Fruit fly (Drosophila melanogaster) whole organism, prepupa: ENCODE results near the gene Cyp28d1.

Source experiments
- CG10631 ChIP-seq: fragments of 200-800 bp; sonication (Bioruptor generic); optimal IDR thresholded peaks from 2 replicates; lab custom pipeline; 2016; ENCODE audit warnings: missing biosample characterization, missing genetic modification characterization
- CG10669 ChIP-seq: fragments of 200-800 bp; sonication (Bioruptor generic); optimal IDR thresholded peaks from 3 replicates; lab custom pipeline; 2018; ENCODE audit warnings: missing biosample characterization, mild to moderate bottlenecking, missing genetic modification characterization, moderate library complexity
- CG11294 ChIP-seq: fragments of 200-800 bp; sonication (Bioruptor generic); IDR thresholded peaks from 2 replicates; pipeline ENCODE4 v1.3.6; 2022; ENCODE audit warnings: missing biosample characterization, missing genetic modification characterization
- CG11902 ChIP-seq: fragments of 200-800 bp; sonication (Bioruptor generic); optimal IDR thresholded peaks from 3 replicates; lab custom pipeline; 2016; ENCODE audit warnings: missing biosample characterization, missing genetic modification characterization
- CG15336 ChIP-seq: fragments of 200-800 bp; sonication (Bioruptor generic); IDR thresholded peaks from 2 replicates; pipeline ENCODE4 v1.3.6; 2022; ENCODE audit warnings: missing biosample characterization, missing genetic modification characterization
- CG1621 ChIP-seq: fragments of 200-800 bp; sonication (Bioruptor generic); optimal IDR thresholded peaks from 3 replicates; lab custom pipeline; 2018; ENCODE audit warnings: missing biosample characterization, mild to moderate bottlenecking, missing genetic modification characterization
- CG16779 ChIP-seq: fragments of 200-800 bp; sonication (Bioruptor generic); optimal IDR thresholded peaks from 3 replicates; lab custom pipeline; 2017; ENCODE audit warnings: missing biosample characterization, mild to moderate bottlenecking, missing genetic modification characterization
- CG3032 ChIP-seq: fragments of 200-800 bp; optimal IDR thresholded peaks from 2 replicates; lab custom pipeline; 2019; ENCODE audit warnings: missing biosample characterization, mild to moderate bottlenecking, missing genetic modification characterization, moderate library complexity
- CG31627 ChIP-seq: fragments of 200-800 bp; sonication (Bioruptor generic); optimal IDR thresholded peaks from 3 replicates; lab custom pipeline; 2016; ENCODE audit warnings: missing biosample characterization, missing genetic modification characterization
- CG32006 ChIP-seq: fragments of 200-800 bp; sonication (Bioruptor generic); optimal IDR thresholded peaks from 3 replicates; lab custom pipeline; 2017; ENCODE audit warnings: missing biosample characterization, mild to moderate bottlenecking, missing genetic modification characterization
- CG34406 ChIP-seq: fragments of 200-800 bp; sonication (Bioruptor generic); optimal IDR thresholded peaks from 3 replicates; lab custom pipeline; 2016; ENCODE audit warnings: missing biosample characterization, missing genetic modification characterization
- CG3919 ChIP-seq: fragments of 200-800 bp; sonication (Bioruptor generic); optimal IDR thresholded peaks from 3 replicates; lab custom pipeline; 2016; ENCODE audit warnings: missing biosample characterization, missing genetic modification characterization
- CG4318 ChIP-seq: fragments of 200-800 bp; sonication (Bioruptor generic); optimal IDR thresholded peaks from 3 replicates; lab custom pipeline; 2017; ENCODE audit warnings: missing biosample characterization, mild to moderate bottlenecking, missing genetic modification characterization
- CG6163 ChIP-seq: fragments of 200-800 bp; sonication (Bioruptor generic); IDR thresholded peaks from 3 replicates; pipeline ENCODE4 v1.3.6; 2022; ENCODE audit warnings: missing biosample characterization, missing genetic modification characterization
- CG6276 ChIP-seq: fragments of 200-800 bp; sonication (Bioruptor generic); optimal IDR thresholded peaks from 2 replicates; lab custom pipeline; 2017; ENCODE audit warnings: missing biosample characterization, mild to moderate bottlenecking, missing genetic modification characterization
- CG6792 ChIP-seq: fragments of 200-800 bp; sonication (Bioruptor generic); optimal IDR thresholded peaks from 3 replicates; lab custom pipeline; 2016; ENCODE audit warnings: missing biosample characterization, missing genetic modification characterization
- CG6808 ChIP-seq: fragments of 200-800 bp; sonication (Bioruptor generic); optimal IDR thresholded peaks from 3 replicates; lab custom pipeline; 2017; ENCODE audit warnings: missing biosample characterization, missing genetic modification characterization, mild to moderate bottlenecking, moderate library complexity, missing genetic modification reagents
- CG6854 ChIP-seq: fragments of 200-800 bp; sonication (Bioruptor generic); optimal IDR thresholded peaks from 2 replicates; lab custom pipeline; 2017; ENCODE audit warnings: missing biosample characterization, mild to moderate bottlenecking, missing genetic modification characterization
- CG7368 ChIP-seq: fragments of 200-800 bp; sonication (Bioruptor generic); optimal IDR thresholded peaks from 3 replicates; lab custom pipeline; 2016; ENCODE audit warnings: missing biosample characterization, missing genetic modification characterization
- CG8119 ChIP-seq: fragments of 200-800 bp; sonication (Bioruptor generic); IDR thresholded peaks from 3 replicates; pipeline ENCODE4 v1.3.6; 2022; ENCODE audit warnings: missing biosample characterization, missing genetic modification characterization
- CG8319 ChIP-seq: fragments of 200-800 bp; sonication (Bioruptor generic); optimal IDR thresholded peaks from 3 replicates; lab custom pipeline; 2016; ENCODE audit warnings: missing biosample characterization, missing genetic modification characterization
- CG8632 ChIP-seq: fragments of 200-800 bp; sonication (Bioruptor generic); optimal IDR thresholded peaks from 3 replicates; lab custom pipeline; 2016; ENCODE audit warnings: missing biosample characterization, missing genetic modification characterization
- CG9139 ChIP-seq: fragments of 200-800 bp; sonication (Bioruptor generic); optimal IDR thresholded peaks from 3 replicates; lab custom pipeline; 2017; ENCODE audit warnings: missing biosample characterization, mild to moderate bottlenecking, missing genetic modification characterization
- Eip75B ChIP-seq: fragments of 200-800 bp; sonication (Bioruptor generic); optimal IDR thresholded peaks from 3 replicates; lab custom pipeline; 2016; ENCODE audit warnings: missing biosample characterization, missing genetic modification characterization
- Eip78C ChIP-seq: fragments of 200-800 bp; sonication (Bioruptor generic); peaks from one replicate; lab custom pipeline; 2016; ENCODE audit warnings: missing biosample characterization, missing genetic modification characterization
- Eip93F ChIP-seq: fragments of 200-800 bp; sonication (Bioruptor generic); optimal IDR thresholded peaks from 2 replicates; lab custom pipeline; 2016; ENCODE audit warnings: missing biosample characterization, mild to moderate bottlenecking, missing genetic modification characterization
- Ets96B ChIP-seq: fragments of 200-800 bp; optimal IDR thresholded peaks from 2 replicates; lab custom pipeline; 2019; ENCODE audit warnings: missing biosample characterization, mild to moderate bottlenecking, missing genetic modification characterization, moderate library complexity
- Gug ChIP-seq: fragments of 200-800 bp; sonication (Bioruptor generic); IDR thresholded peaks from 2 replicates; pipeline ENCODE4 v1.3.6; 2022; ENCODE audit warnings: missing biosample characterization, missing genetic modification characterization
- Hr38 ChIP-seq: sonication (Bioruptor generic); optimal IDR thresholded peaks from 2 replicates; lab custom pipeline; 2016; ENCODE audit warnings: missing biosample characterization, missing genetic modification characterization
- Lpt ChIP-seq: fragments of 200-800 bp; sonication (Bioruptor generic); optimal IDR thresholded peaks from 3 replicates; lab custom pipeline; 2016; ENCODE audit warnings: missing biosample characterization, missing genetic modification characterization
- Met ChIP-seq: fragments of 200-800 bp; sonication (Bioruptor generic); optimal IDR thresholded peaks from 3 replicates; lab custom pipeline; 2016; ENCODE audit warnings: missing biosample characterization, missing genetic modification characterization
- OdsH ChIP-seq: fragments of 200-800 bp; sonication (Bioruptor generic); optimal IDR thresholded peaks from 3 replicates; lab custom pipeline; 2016; ENCODE audit warnings: missing biosample characterization, missing genetic modification characterization
- Smox ChIP-seq: fragments of 200-800 bp; sonication (Bioruptor generic); optimal IDR thresholded peaks from 3 replicates; lab custom pipeline; 2016; ENCODE audit warnings: missing biosample characterization, missing genetic modification characterization
- Sox14 ChIP-seq: fragments of 200-800 bp; sonication (Bioruptor generic); optimal IDR thresholded peaks from 3 replicates; lab custom pipeline; 2016; ENCODE audit warnings: missing biosample characterization, missing genetic modification characterization
- Sox15 ChIP-seq: fragments of 200-800 bp; sonication (Bioruptor generic); optimal IDR thresholded peaks from 3 replicates; lab custom pipeline; 2016; ENCODE audit warnings: missing biosample characterization, missing genetic modification characterization
- achi ChIP-seq: fragments of 200-800 bp; sonication (Bioruptor generic); optimal IDR thresholded peaks from 3 replicates; lab custom pipeline; 2016; ENCODE audit warnings: missing biosample characterization, missing genetic modification characterization
- cyc ChIP-seq: fragments of 200-800 bp; sonication (Bioruptor generic); optimal IDR thresholded peaks from 3 replicates; lab custom pipeline; 2016; ENCODE audit warnings: missing biosample characterization, missing genetic modification characterization
- dsx ChIP-seq: fragments of 200-800 bp; optimal IDR thresholded peaks from 3 replicates; lab custom pipeline; 2019; ENCODE audit warnings: missing biosample characterization, mild to moderate bottlenecking, missing genetic modification characterization, moderate library complexity; ENCODE audit not compliant: poor library complexity, severe bottlenecking
- eg ChIP-seq: fragments of 200-800 bp; sonication (Bioruptor generic); IDR thresholded peaks from 3 replicates; pipeline ENCODE4 v1.3.6; 2022; ENCODE audit warnings: missing biosample characterization, missing genetic modification characterization
- esn ChIP-seq: fragments of 200-800 bp; sonication (Bioruptor generic); optimal IDR thresholded peaks from 2 replicates; lab custom pipeline; 2016; ENCODE audit warnings: missing biosample characterization, mild to moderate bottlenecking, missing genetic modification characterization, moderate library complexity
- fd59A ChIP-seq: fragments of 200-800 bp; sonication (Bioruptor generic); optimal IDR thresholded peaks from 2 replicates; lab custom pipeline; 2017; ENCODE audit warnings: missing biosample characterization, mild to moderate bottlenecking, missing genetic modification characterization, missing genetic modification reagents
- fd85E ChIP-seq: fragments of 200-800 bp; sonication (Bioruptor generic); optimal IDR thresholded peaks from 3 replicates; lab custom pipeline; 2016; ENCODE audit warnings: missing biosample characterization, missing genetic modification characterization
- lz ChIP-seq: fragments of 200-800 bp; sonication (Bioruptor generic); optimal IDR thresholded peaks from 3 replicates; lab custom pipeline; 2016; ENCODE audit warnings: missing biosample characterization, missing genetic modification characterization
- net ChIP-seq: fragments of 200-800 bp; sonication (Bioruptor generic); optimal IDR thresholded peaks from 3 replicates; lab custom pipeline; 2016; ENCODE audit warnings: missing biosample characterization, missing genetic modification characterization
- pdm3 ChIP-seq: fragments of 200-800 bp; sonication (Bioruptor generic); optimal IDR thresholded peaks from 3 replicates; lab custom pipeline; 2016; ENCODE audit warnings: missing biosample characterization, missing genetic modification characterization
- salr ChIP-seq, 2 experiments: fragments of 200-800 bp; sonication (Bioruptor generic); optimal IDR thresholded peaks; 3 replicates each; lab custom pipeline; 2016 to 2018; ENCODE audit warnings: missing biosample characterization in 2 of 2, missing genetic modification characterization in 2 of 2, mild to moderate bottlenecking in 1 of 2
- spab ChIP-seq: fragments of 200-800 bp; sonication (Bioruptor generic); optimal IDR thresholded peaks from 2 replicates; lab custom pipeline; 2017; ENCODE audit warnings: missing biosample characterization, mild to moderate bottlenecking, missing genetic modification characterization, missing genetic modification reagents
- ss ChIP-seq, 2 experiments: fragments of 200-800 bp; sonication (Bioruptor generic); optimal IDR thresholded peaks; 2 replicates in 1 of 2; 3 replicates in 1 of 2; lab custom pipeline; 2017 to 2018; ENCODE audit warnings: mild to moderate bottlenecking in 2 of 2, missing biosample characterization in 2 of 2, missing genetic modification characterization in 2 of 2, moderate library complexity in 1 of 2
- svp ChIP-seq: fragments of 200-800 bp; sonication (Bioruptor generic); peaks from one replicate; lab custom pipeline; 2016; ENCODE audit warnings: missing biosample characterization, missing genetic modification characterization
- topi ChIP-seq: fragments of 200-800 bp; sonication (Bioruptor generic); optimal IDR thresholded peaks from 3 replicates; lab custom pipeline; 2016; ENCODE audit warnings: missing biosample characterization, missing genetic modification characterization
- vri ChIP-seq: fragments of 200-800 bp; sonication (Bioruptor generic); optimal IDR thresholded peaks from 3 replicates; lab custom pipeline; 2016; ENCODE audit warnings: missing biosample characterization, mild to moderate bottlenecking, missing genetic modification characterization

Cyp28d1 gene

dm6 chr2L:5230772-5231171 is 20.5 kb downstream of the Cyp28d1 start:
- TF ChIP-seq CG6854 (GFP tag; lab: Kevin White, UChicago), result no peak
- TF ChIP-seq Eip78C (GFP tag; lab: Kevin White, UChicago), result no peak

dm6 chr2L:5231437-5231836 is 21.2 kb downstream of the Cyp28d1 start:
- TF ChIP-seq CG6792 (GFP tag; lab: Kevin White, UChicago) (peak; percentile 36), fd85E (GFP tag; lab: Kevin White, UChicago) (no peak), spab (GFP tag; lab: Kevin White, UChicago) (no peak), vri (peak; percentile 49), esn (peak; percentile 64), OdsH (peak; percentile 12), CG8319 (GFP tag; lab: Kevin White, UChicago) (no peak), CG10669 (GFP tag; lab: Kevin White, UChicago) (peak; percentile 16), fd59A (GFP tag; lab: Kevin White, UChicago) (no peak), net (GFP tag; lab: Kevin White, UChicago) (peak; percentile 19), CG11294 (no peak), achi (GFP tag; lab: Kevin White, UChicago) (peak; percentile 25), CG6163 (GFP tag; lab: Robert Waterston, UW) (0 out of 3 replicates have a peak, but pooled peaks have one; percentile 31), Eip93F (GFP tag; lab: Kevin White, UChicago) (no peak), CG31627 (GFP tag; lab: Kevin White, UChicago) (peak; percentile 51), Sox14 (GFP tag; lab: Kevin White, UChicago) (peak; percentile 21), Gug (GFP tag; lab: Robert Waterston, UW) (no peak), Sox15 (GFP tag; lab: Kevin White, UChicago) (no peak), CG3032 (tag; lab: Kevin White, UChicago) (no peak), Lpt (GFP tag; lab: Kevin White, UChicago) (no peak), CG6276 (GFP tag; lab: Kevin White, UChicago) (no peak), ss (GFP tag; optimal IDR thresholded peaks at IDR 0.05; lab: Kevin White, UChicago) (no peak), CG3919 (GFP tag; lab: Kevin White, UChicago) (peak; percentile 11), CG15336 (0 out of 2 replicates have a peak, but pooled peaks have one; percentile 19), Smox (GFP tag; lab: Kevin White, UChicago) (peak; percentile 59), dsx (GFP tag; lab: Kevin White, UChicago) (no peak), CG32006 (GFP tag; lab: Kevin White, UChicago) (peak; percentile 3), Eip75B (peak; percentile 19), eg (GFP tag; lab: Robert Waterston, UW) (0 out of 3 replicates have a peak, but pooled peaks have one; percentile 25), cyc (GFP tag; lab: Kevin White, UChicago) (peak; percentile 50), CG16779 (tag; lab: Kevin White, UChicago) (no peak), CG6854 (GFP tag; lab: Kevin White, UChicago) (no peak), CG8119 (GFP tag; lab: Robert Waterston, UW) (no peak), CG8632 (GFP tag; lab: Kevin White, UChicago) (peak; percentile 37), CG11902 (GFP tag; lab: Kevin White, UChicago) (no peak), CG9139 (GFP tag; lab: Kevin White, UChicago) (no peak), Met (GFP tag; lab: Kevin White, UChicago) (peak; percentile 54), Ets96B (tag; lab: Kevin White, UChicago) (no peak), CG1621 (tag; lab: Kevin White, UChicago) (no peak), svp (GFP tag; lab: Kevin White, UChicago) (peak; percentile 75), pdm3 (peak; percentile 28), CG7368 (GFP tag; lab: Kevin White, UChicago) (no peak), Hr38 (GFP tag; lab: Kevin White, UChicago) (no peak), CG4318 (GFP tag; lab: Kevin White, UChicago) (no peak), CG6808 (GFP tag; lab: Kevin White, UChicago) (no peak), salr (GFP tag; optimal IDR thresholded peaks at IDR 0.05; lab: Kevin White, UChicago) (no peak), topi (GFP tag; lab: Kevin White, UChicago) (peak; percentile 66), lz (GFP tag; lab: Kevin White, UChicago) (peak; percentile 48), CG34406 (peak; percentile 38), CG10631 (GFP tag; lab: Kevin White, UChicago) (peak; percentile 36)
